Worm (Caenorhabditis elegans): ENCODE measurements around the gene C07H4.1.
A peak's percentile ranks its signal among the peaks of the same experiment; 100 is the strongest.

Gene C07H4.1

DNA sequence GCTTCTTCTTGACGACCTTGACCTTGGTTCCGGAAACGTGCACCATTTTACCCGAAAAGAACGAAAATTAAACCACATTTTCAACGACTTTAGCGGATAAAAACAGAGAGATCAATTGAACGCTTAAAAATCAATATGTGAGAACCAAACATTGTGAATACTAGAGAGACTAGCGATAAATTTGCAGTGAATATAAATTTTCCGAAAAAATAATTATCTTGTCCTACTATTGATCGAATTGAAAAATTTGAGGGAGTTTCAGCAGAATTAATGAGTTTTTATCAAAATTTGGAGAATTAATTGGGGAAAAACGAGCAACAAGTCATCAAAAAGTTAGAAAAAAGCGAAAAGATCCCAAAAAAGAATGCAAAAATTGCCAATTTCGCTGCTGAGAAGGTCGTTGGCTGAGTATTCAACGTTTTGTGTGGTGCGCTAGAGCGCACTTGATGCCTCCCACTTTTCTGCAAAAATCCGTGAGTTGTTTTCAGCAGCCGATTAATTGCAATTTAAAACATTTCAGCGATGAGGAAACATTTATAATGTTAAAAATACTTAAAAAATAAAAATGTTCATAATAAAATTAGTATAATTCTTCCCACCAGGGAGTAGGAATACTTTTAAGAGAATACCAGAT lies 36.3 kb downstream of the C07H4.1 start, which contains the start of gene rpl-32 (continued):
- TF ChIP-seq R02D3.7 (tag; optimal IDR thresholded peaks at IDR 0.05) = no peak
- no peak for TF ChIP-seq tag-97 (GFP tag; IDR thresholded peaks at IDR 0.05)
- TF ChIP-seq php-3 (GFP tag; IDR thresholded peaks at IDR 0.05) = no peak
- TF ChIP-seq mxl-3 (GFP tag; optimal IDR thresholded peaks at IDR 0.05) = no peak
- 0 out of 2 replicates have a peak, but pooled peaks have one; percentile 6 for TF ChIP-seq Y105C5A.15 (GFP tag; IDR thresholded peaks at IDR 0.05)
- TF ChIP-seq ama-1 (optimal IDR thresholded peaks at IDR 0.05) = peak; percentile 17
- no peak for TF ChIP-seq jun-1 (tag; optimal IDR thresholded peaks at IDR 0.05)
- peak in 1 of 2 experiments; percentile 70 for TF ChIP-seq hif-1 (tag; optimal IDR thresholded peaks at IDR 0.05)
- TF ChIP-seq nhr-11 (tag; optimal IDR thresholded peaks at IDR 0.05) = peak; percentile 81
- TF ChIP-seq nhr-77 (tag; optimal IDR thresholded peaks at IDR 0.05) = peak; percentile 94
- peak; percentile 78 for TF ChIP-seq aha-1 (tag)
- TF ChIP-seq dve-1 (tag; optimal IDR thresholded peaks at IDR 0.05; ENCODE audit: insufficient read depth) = peak; percentile 86
- TF ChIP-seq lin-38 (GFP tag; IDR thresholded peaks at IDR 0.05) = peak; percentile 97
- no peak for TF ChIP-seq sdz-12 (GFP tag; optimal IDR thresholded peaks at IDR 0.05)
- no peak for TF ChIP-seq nhr-48 (tag; optimal IDR thresholded peaks at IDR 0.05)
- peak; percentile 71 for TF ChIP-seq dpl-1 (GFP tag; optimal IDR thresholded peaks at IDR 0.05)
- TF ChIP-seq nhr-102 (tag; optimal IDR thresholded peaks at IDR 0.05) = peak; percentile 25
- TF ChIP-seq nhr-76 (tag; optimal IDR thresholded peaks at IDR 0.05) = no peak
- TF ChIP-seq nhr-28 (tag; optimal IDR thresholded peaks at IDR 0.05) = peak; percentile 76
- TF ChIP-seq ZK337.2 (GFP tag; IDR thresholded peaks at IDR 0.05) = no peak
- no peak for TF ChIP-seq lim-7 (GFP tag; IDR thresholded peaks at IDR 0.05)
- TF ChIP-seq F44E2.7 (GFP tag; IDR thresholded peaks at IDR 0.05) = no peak
- TF ChIP-seq daf-16 (GFP tag; optimal IDR thresholded peaks at IDR 0.05) = no peak
- TF ChIP-seq daf-16 (tag; optimal IDR thresholded peaks at IDR 0.05) = peak; percentile 17
- peak; percentile 14 for TF ChIP-seq fkh-10 (GFP tag; optimal IDR thresholded peaks at IDR 0.05)
- 0 out of 2 replicates have a peak, but pooled peaks have one; percentile 17 for TF ChIP-seq daf-19 (GFP tag; conservative IDR thresholded peaks at IDR 0.05)
- TF ChIP-seq unc-39 (tag; optimal IDR thresholded peaks at IDR 0.05) = no peak

DNA sequence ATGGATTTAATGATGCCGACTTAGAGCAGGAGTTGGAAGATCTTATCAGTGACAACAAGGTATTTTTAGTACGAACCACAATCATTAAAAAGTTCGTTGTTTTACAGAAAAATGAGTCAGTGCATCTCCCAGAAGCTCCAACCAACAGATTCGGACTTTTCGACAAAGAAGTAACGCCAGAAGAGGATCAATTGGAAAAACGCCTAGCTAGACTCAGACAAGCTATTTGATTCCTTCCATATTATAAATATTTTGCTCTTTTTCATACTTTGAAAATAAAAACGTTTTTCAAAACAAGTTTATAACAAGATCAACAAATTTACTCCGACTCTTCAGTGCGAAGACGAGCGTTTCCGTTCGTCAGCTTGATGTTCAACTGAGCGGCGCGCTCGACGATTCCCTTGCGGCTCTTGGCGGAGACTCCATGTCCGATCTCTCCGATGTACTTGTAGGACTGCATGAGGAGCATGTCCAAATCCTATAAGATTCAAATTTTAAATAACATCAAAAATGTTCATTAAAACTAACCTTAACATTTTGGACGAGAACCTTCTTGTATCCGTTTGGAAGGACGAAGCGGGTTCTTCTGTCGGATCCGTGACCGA lies 37.2 kb downstream of the C07H4.1 start:
- TF ChIP-seq mxl-3 (GFP tag; optimal IDR thresholded peaks at IDR 0.05) = no peak
- no peak for TF ChIP-seq dmd-6 (GFP tag; IDR thresholded peaks at IDR 0.05)
- TF ChIP-seq nhr-11 (tag; optimal IDR thresholded peaks at IDR 0.05) = no peak
- no peak for TF ChIP-seq unc-62 (GFP tag; optimal IDR thresholded peaks at IDR 0.05 in 1 of 2)
- no peak for TF ChIP-seq unc-62 (tag; optimal IDR thresholded peaks at IDR 0.05)
- no peak for TF ChIP-seq F10B5.3 (tag; optimal IDR thresholded peaks at IDR 0.05)
- no peak for TF ChIP-seq daf-8 (GFP tag; IDR thresholded peaks at IDR 0.05)
- no peak for TF ChIP-seq ztf-7 (tag; optimal IDR thresholded peaks at IDR 0.05)
- TF ChIP-seq ceh-20 (GFP tag; IDR thresholded peaks at IDR 0.05) = no peak
- peak; percentile 65; the same call in 1 of the 2 replicates for TF ChIP-seq dmd-8 (GFP tag; IDR thresholded peaks at IDR 0.05)
- no peak for TF ChIP-seq egl-43 (GFP tag; IDR thresholded peaks at IDR 0.05)
- no peak for TF ChIP-seq skn-1 (tag; optimal IDR thresholded peaks at IDR 0.05)
- no peak for TF ChIP-seq Y75B8A.6 (GFP tag; IDR thresholded peaks at IDR 0.05)
- TF ChIP-seq rbr-2 (tag; optimal IDR thresholded peaks at IDR 0.05) = no peak
- no peak for TF ChIP-seq R02D3.7 (tag; optimal IDR thresholded peaks at IDR 0.05)
- TF ChIP-seq nhr-42 (GFP tag; IDR thresholded peaks at IDR 0.05) = no peak
- no peak for TF ChIP-seq daf-16 (GFP tag; optimal IDR thresholded peaks at IDR 0.05)
- TF ChIP-seq daf-16 (tag; optimal IDR thresholded peaks at IDR 0.05) = no peak
- TF ChIP-seq unc-130 (GFP tag; optimal IDR thresholded peaks at IDR 0.05) = peak; percentile 18
- no peak for TF ChIP-seq zip-2 (tag; optimal IDR thresholded peaks at IDR 0.05)
- TF ChIP-seq snpc-4 (tag; optimal IDR thresholded peaks at IDR 0.05) = no peak
- TF ChIP-seq mdt-29 (GFP tag; IDR thresholded peaks at IDR 0.05) = no peak
- TF ChIP-seq zip-11 (GFP tag; IDR thresholded peaks at IDR 0.05) = no peak
- TF ChIP-seq F44E2.7 (GFP tag; IDR thresholded peaks at IDR 0.05) = 0 out of 2 replicates have a peak, but pooled peaks have one; percentile 38
- no peak for TF ChIP-seq lir-3 (tag; optimal IDR thresholded peaks at IDR 0.05)
- no peak for TF ChIP-seq ZK337.2 (GFP tag; IDR thresholded peaks at IDR 0.05)
- TF ChIP-seq dmd-9 (GFP tag; IDR thresholded peaks at IDR 0.05) = no peak
- TF ChIP-seq aha-1 (tag) = no peak
- no peak for TF ChIP-seq ceh-82 (tag; optimal IDR thresholded peaks at IDR 0.05)
- peak; percentile 53; the same call in 1 of the 2 replicates for TF ChIP-seq snpc-1.2 (GFP tag; IDR thresholded peaks at IDR 0.05)
- no peak for TF ChIP-seq duxl-1 (tag; optimal IDR thresholded peaks at IDR 0.05; ENCODE audit: poor library complexity)

Data from whole organism, L4 larva.